Fruit fly (Drosophila melanogaster): ENCODE data around the gene ninaA.

Gene ninaA

DNA sequence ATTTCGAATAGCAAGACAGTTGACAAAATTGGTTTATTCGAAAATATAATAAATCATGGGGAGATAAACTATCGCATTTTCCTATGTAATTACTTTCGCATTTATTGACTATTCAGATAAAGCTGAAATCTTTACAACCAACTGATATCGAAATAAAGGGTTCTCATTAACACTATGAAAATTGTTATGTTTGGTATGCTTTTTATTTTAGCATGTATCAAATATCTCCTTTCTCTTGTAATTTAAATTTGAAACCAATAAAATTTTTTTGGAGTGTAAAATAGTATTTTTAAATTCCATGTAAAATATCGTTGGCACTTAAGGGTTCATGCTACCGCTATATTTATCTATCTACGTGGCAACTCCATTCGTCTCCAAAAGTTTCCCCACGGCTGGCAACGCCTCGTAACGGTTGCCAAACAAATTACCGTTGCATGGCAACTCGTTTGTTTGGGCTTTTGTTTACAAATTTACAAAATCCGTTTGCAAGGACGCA lies 22.0 kb upstream of the ninaA start, which contains the start of gene CG13949 (continued):
- TF ChIP-seq E2f1 (GFP tag; IDR thresholded peaks at IDR 0.05) (peak; percentile 75), Spps (tag; optimal IDR thresholded peaks at IDR 0.05) (no peak), ase (GFP tag; IDR thresholded peaks at IDR 0.05) (peak; percentile 71; the same call in 2 of the 3 replicates), ash1 (GFP tag; optimal IDR thresholded peaks at IDR 0.05) (no peak), ara (GFP tag; IDR thresholded peaks at IDR 0.05) (peak; percentile 49; the same call in 1 of the 2 replicates), Usf (GFP tag; optimal IDR thresholded peaks at IDR 0.05) (no peak), CG3726 (GFP tag; IDR thresholded peaks at IDR 0.05) (no peak), HLHmδ (GFP tag; optimal IDR thresholded peaks at IDR 0.05) (no peak), CG16863 (GFP tag; optimal IDR thresholded peaks at IDR 0.05) (peak; percentile 23), Sry-β (GFP tag; optimal IDR thresholded peaks at IDR 0.05) (no peak), fd3F (GFP tag; optimal IDR thresholded peaks at IDR 0.05) (peak; percentile 38), Max (GFP tag; optimal IDR thresholded peaks at IDR 0.05) (no peak), Nf-YA (GFP tag; IDR thresholded peaks at IDR 0.05) (peak; percentile 37), sna (GFP tag; IDR thresholded peaks at IDR 0.05; ENCODE audit: partially characterized antibody) (no peak), Mrtf (GFP tag; IDR thresholded peaks at IDR 0.05) (peak; percentile 70; the same call in 2 of the 3 replicates), E2f2 (GFP tag; IDR thresholded peaks at IDR 0.05) (peak; percentile 64), Mes4 (GFP tag; optimal IDR thresholded peaks at IDR 0.05) (peak; percentile 21), CG6175 (GFP tag; IDR thresholded peaks at IDR 0.05) (no peak; the same call in 2 of the 3 replicates), CG32532 (GFP tag; IDR thresholded peaks at IDR 0.05) (peak; percentile 87), Hmx (GFP tag; optimal IDR thresholded peaks at IDR 0.05) (peak; percentile 32), CG13296 (GFP tag; optimal IDR thresholded peaks at IDR 0.05) (peak; percentile 40), CG34376 (GFP tag; optimal IDR thresholded peaks at IDR 0.05) (peak; percentile 64), CG8290 (GFP tag; optimal IDR thresholded peaks at IDR 0.05) (peak; percentile 49), CG8290 (tag; optimal IDR thresholded peaks at IDR 0.05) (peak in 1 of 2 experiments; percentile 80), CG18764 (GFP tag; optimal IDR thresholded peaks at IDR 0.05) (peak; percentile 10), H2.0 (GFP tag; IDR thresholded peaks at IDR 0.05) (peak; percentile 80), phol (tag; optimal IDR thresholded peaks at IDR 0.05) (peak; percentile 66), CkIIα-i1 (GFP tag; IDR thresholded peaks at IDR 0.05) (no peak), hth (optimal IDR thresholded peaks at IDR 0.05) (no peak), CG10543 (GFP tag; optimal IDR thresholded peaks at IDR 0.05) (peak; percentile 5), CG12942 (GFP tag; optimal IDR thresholded peaks at IDR 0.05) (peak; percentile 37), CG2129 (GFP tag; IDR thresholded peaks at IDR 0.05; ENCODE audit: partially characterized antibody) (peak; percentile 26; the same call in 1 of the 2 replicates), ato (GFP tag; IDR thresholded peaks at IDR 0.05; ENCODE audit: partially characterized antibody) (no peak), CG1602 (GFP tag; optimal IDR thresholded peaks at IDR 0.05) (peak; percentile 16), lmd (GFP tag; IDR thresholded peaks at IDR 0.05) (peak; percentile 72), nerfin-2 (GFP tag; IDR thresholded peaks at IDR 0.05; ENCODE audit: partially characterized antibody) (no peak), Aef1 (GFP tag; IDR thresholded peaks at IDR 0.05) (peak; percentile 82), C15 (GFP tag; IDR thresholded peaks at IDR 0.05) (no peak), CG10959 (GFP tag; IDR thresholded peaks at IDR 0.05) (peak; percentile 99), Bgb (GFP tag; IDR thresholded peaks at IDR 0.05; ENCODE audit: partially characterized antibody) (peak; percentile 65; the same call in 1 of the 2 replicates), eve (GFP tag; optimal IDR thresholded peaks at IDR 0.05) (no peak), CG10654 (GFP tag; optimal IDR thresholded peaks at IDR 0.05) (peak; percentile 26), ranshi (GFP tag; IDR thresholded peaks at IDR 0.05) (peak; percentile 78), nom (GFP tag; optimal IDR thresholded peaks at IDR 0.05) (no peak), CG12769 (tag; optimal IDR thresholded peaks at IDR 0.05) (peak; percentile 38), seq (GFP tag; IDR thresholded peaks at IDR 0.05) (peak; percentile 47; the same call in 1 of the 2 replicates), Asciz (GFP tag; optimal IDR thresholded peaks at IDR 0.05) (peak; percentile 32), Dip3 (GFP tag; optimal IDR thresholded peaks at IDR 0.05) (peak; percentile 15), cad (GFP tag; optimal IDR thresholded peaks at IDR 0.05) (no peak), zen (tag; optimal IDR thresholded peaks at IDR 0.05) (peak; percentile 24), HLH3B (GFP tag; IDR thresholded peaks at IDR 0.05) (peak; percentile 64)

All from whole organism, embryonic.